Fruit fly (Drosophila melanogaster) whole organism, embryonic: ENCODE data around the gene CG6873.

Experiments used
- CG10431 ChIP-seq: fragments of 200-800 bp; sonication (Bioruptor generic); optimal IDR thresholded peaks from 3 replicates; lab custom pipeline; 2018; ENCODE audit warnings: missing biosample characterization, mild to moderate bottlenecking, missing genetic modification characterization
- CG10654 ChIP-seq: fragments of 200-800 bp; sonication (Bioruptor generic); optimal IDR thresholded peaks from 2 replicates; lab custom pipeline; 2016; ENCODE audit warnings: missing biosample characterization, missing genetic modification characterization
- CG11093 ChIP-seq: fragments of 200-800 bp; sonication (Bioruptor generic); IDR thresholded peaks from 3 replicates; pipeline ENCODE4 v1.3.6; 2022; ENCODE audit warnings: missing biosample characterization, missing genetic modification characterization
- CG13123 ChIP-seq: fragments of 200-800 bp; sonication (Bioruptor generic); optimal IDR thresholded peaks from 2 replicates; lab custom pipeline; 2016; ENCODE audit warnings: missing biosample characterization, missing genetic modification characterization
- CG13296 ChIP-seq: fragments of 200-800 bp; sonication (Bioruptor generic); optimal IDR thresholded peaks from 3 replicates; lab custom pipeline; 2018; ENCODE audit warnings: missing biosample characterization, mild to moderate bottlenecking, missing genetic modification characterization
- CG14441 ChIP-seq: fragments of 200-800 bp; sonication (Bioruptor generic); IDR thresholded peaks from 2 replicates; pipeline ENCODE4 v1.3.6; 2022; ENCODE audit warnings: missing biosample characterization, missing genetic modification characterization
- CG15514 ChIP-seq: fragments of 200-800 bp; sonication (Bioruptor generic); optimal IDR thresholded peaks from 3 replicates; lab custom pipeline; 2017; ENCODE audit warnings: missing biosample characterization, missing genetic modification characterization, mild to moderate bottlenecking, moderate library complexity, missing genetic modification reagents
- CG17328 ChIP-seq: fragments of 200-800 bp; sonication (Bioruptor generic); IDR thresholded peaks from 2 replicates; pipeline ENCODE4 v1.3.6; 2022; ENCODE audit warnings: missing biosample characterization, missing genetic modification characterization
- CG17361 ChIP-seq: fragments of 200-800 bp; sonication (Bioruptor generic); IDR thresholded peaks from 3 replicates; pipeline ENCODE4 v1.3.6; 2022; ENCODE audit warnings: missing biosample characterization, missing genetic modification characterization
- CG17385 ChIP-seq: fragments of 200-800 bp; sonication (Bioruptor generic); optimal IDR thresholded peaks from 3 replicates; lab custom pipeline; 2018; ENCODE audit warnings: missing biosample characterization, mild to moderate bottlenecking, missing genetic modification characterization
- CG18476 ChIP-seq: fragments of 200-800 bp; sonication (Bioruptor generic); optimal IDR thresholded peaks from 2 replicates; lab custom pipeline; 2016; ENCODE audit warnings: missing biosample characterization, mild to moderate bottlenecking, missing genetic modification characterization
- CG2202 ChIP-seq: fragments of 200-800 bp; sonication (Bioruptor generic); optimal IDR thresholded peaks from 2 replicates; lab custom pipeline; 2018; ENCODE audit warnings: missing biosample characterization, mild to moderate bottlenecking, missing genetic modification characterization
- CG2712 ChIP-seq: fragments of 200-800 bp; optimal IDR thresholded peaks from 3 replicates; lab custom pipeline; 2019; ENCODE audit warnings: missing biosample characterization, mild to moderate bottlenecking, missing genetic modification characterization, moderate library complexity
- CG30020 ChIP-seq: fragments of 200-800 bp; optimal IDR thresholded peaks from 2 replicates; lab custom pipeline; 2019; ENCODE audit warnings: missing biosample characterization, mild to moderate bottlenecking, missing genetic modification characterization, moderate library complexity
- CG34422 ChIP-seq: fragments of 200-800 bp; sonication (Bioruptor generic); IDR thresholded peaks from 3 replicates; pipeline ENCODE4 v1.3.6; 2022; ENCODE audit warnings: missing biosample characterization, missing genetic modification characterization
- CG4360 ChIP-seq: fragments of 200-800 bp; sonication (Bioruptor generic); IDR thresholded peaks from 2 replicates; pipeline ENCODE4 v1.3.6; 2022; ENCODE audit warnings: missing biosample characterization, missing genetic modification characterization
- CG4820 ChIP-seq: fragments of 200-800 bp; sonication (Bioruptor generic); optimal IDR thresholded peaks from 3 replicates; lab custom pipeline; 2016; ENCODE audit warnings: missing biosample characterization, missing genetic modification characterization
- CG6254 ChIP-seq: fragments of 200-800 bp; sonication (Bioruptor generic); optimal IDR thresholded peaks from 3 replicates; lab custom pipeline; 2017; ENCODE audit warnings: mild to moderate bottlenecking, missing biosample characterization, missing genetic modification reagents, missing genetic modification characterization
- CG7556 ChIP-seq: fragments of 200-800 bp; sonication (Bioruptor generic); optimal IDR thresholded peaks from 2 replicates; lab custom pipeline; 2017; ENCODE audit warnings: missing biosample characterization, mild to moderate bottlenecking, missing genetic modification characterization
- CG8359 ChIP-seq: fragments of 200-800 bp; sonication (Bioruptor generic); optimal IDR thresholded peaks from 2 replicates; lab custom pipeline; 2017; ENCODE audit warnings: missing biosample characterization, mild to moderate bottlenecking, missing genetic modification characterization, borderline replicate concordance
- CG8388 ChIP-seq: fragments of 200-800 bp; sonication (Bioruptor generic); optimal IDR thresholded peaks from 2 replicates; lab custom pipeline; 2019; ENCODE audit warnings: missing biosample characterization, mild to moderate bottlenecking, missing genetic modification characterization, moderate library complexity
- CG8924 ChIP-seq: fragments of 200-800 bp; optimal IDR thresholded peaks from 3 replicates; lab custom pipeline; 2019; ENCODE audit warnings: missing biosample characterization, mild to moderate bottlenecking, missing genetic modification characterization, moderate library complexity
- CG9727 ChIP-seq: fragments of 200-800 bp; sonication (Bioruptor generic); optimal IDR thresholded peaks from 3 replicates; lab custom pipeline; 2017; ENCODE audit warnings: missing biosample characterization, mild to moderate bottlenecking, missing genetic modification characterization
- CoRest ChIP-seq: fragments of 200-800 bp; sonication (Bioruptor generic); optimal IDR thresholded peaks from 3 replicates; lab custom pipeline; 2018; ENCODE audit warnings: missing biosample characterization, mild to moderate bottlenecking, missing genetic modification characterization, moderate library complexity
- Hsf ChIP-seq: fragments of 200-800 bp; sonication (Bioruptor generic); optimal IDR thresholded peaks from 3 replicates; lab custom pipeline; 2016; ENCODE audit warnings: missing biosample characterization, missing genetic modification characterization
- Six4 ChIP-seq: fragments of 200-800 bp; sonication (Bioruptor generic); optimal IDR thresholded peaks from 2 replicates; lab custom pipeline; 2016; ENCODE audit warnings: missing biosample characterization, missing genetic modification characterization
- Sox100B ChIP-seq: fragments of 200-800 bp; sonication (Bioruptor generic); optimal IDR thresholded peaks from 3 replicates; lab custom pipeline; 2018; ENCODE audit warnings: missing biosample characterization, mild to moderate bottlenecking, missing genetic modification characterization
- Spps ChIP-seq: fragments of 200-800 bp; sonication (Bioruptor generic); optimal IDR thresholded peaks from 2 replicates; lab custom pipeline; 2018; ENCODE audit warnings: missing biosample characterization, mild to moderate bottlenecking, missing genetic modification characterization
- Stat92E ChIP-seq, 3 experiments: fragments of >200 bp in 2 of 3; fragments of 200-800 bp in 1 of 3; sonication (Bioruptor generic) in 1 of 3; optimal IDR thresholded peaks; 2 replicates each; lab custom pipeline; 2017 to 2019; ENCODE audit warnings: missing biosample characterization in 3 of 3, missing genetic modification characterization in 3 of 3, mild to moderate bottlenecking in 1 of 3, moderate library complexity in 1 of 3
- Usf ChIP-seq: fragments of 200-800 bp; sonication (Bioruptor generic); optimal IDR thresholded peaks from 2 replicates; lab custom pipeline; 2017; ENCODE audit warnings: missing genotype, missing biosample characterization, missing genetic modification characterization
- bcd ChIP-seq: fragments of 200-800 bp; sonication (Bioruptor generic); optimal IDR thresholded peaks from 2 replicates; lab custom pipeline; 2017; ENCODE audit warnings: missing biosample characterization, mild to moderate bottlenecking, missing genetic modification characterization
- bowl ChIP-seq: fragments of 200-800 bp; sonication (Bioruptor generic); IDR thresholded peaks from 2 replicates; pipeline ENCODE4 v1.3.6; 2022; ENCODE audit warnings: missing biosample characterization, missing genetic modification characterization
- chif ChIP-seq, 2 experiments: fragments of 200-800 bp; sonication (Bioruptor generic); optimal IDR thresholded peaks; 3 replicates each; lab custom pipeline; 2016; ENCODE audit warnings: missing biosample characterization in 2 of 2, missing genetic modification characterization in 2 of 2
- chn ChIP-seq: fragments of 200-800 bp; sonication (Bioruptor generic); optimal IDR thresholded peaks from 2 replicates; lab custom pipeline; 2016; ENCODE audit warnings: missing biosample characterization, missing genetic modification characterization
- croc ChIP-seq: fragments of 200-800 bp; sonication (Bioruptor generic); conservative IDR thresholded peaks from 3 replicates; pipeline ENCODE4 v1.3.6; 2022; ENCODE audit warnings: missing biosample characterization, missing genetic modification characterization
- cwo ChIP-seq: fragments of 200-800 bp; sonication (Bioruptor generic); optimal IDR thresholded peaks from 3 replicates; lab custom pipeline; 2017; ENCODE audit warnings: missing biosample characterization, missing genetic modification characterization, mild to moderate bottlenecking, moderate library complexity, missing genetic modification reagents
- dmrt99B ChIP-seq: fragments of 200-800 bp; sonication (Bioruptor generic); optimal IDR thresholded peaks from 2 replicates; lab custom pipeline; 2018; ENCODE audit warnings: missing biosample characterization, mild to moderate bottlenecking, missing genetic modification characterization, moderate library complexity
- esg ChIP-seq: fragments of 200-800 bp; sonication (Bioruptor generic); conservative IDR thresholded peaks from 2 replicates; pipeline ENCODE4 v1.3.6; 2022; ENCODE audit warnings: missing biosample characterization, missing genetic modification characterization
- gsb-n ChIP-seq: fragments of 200-800 bp; sonication (Bioruptor generic); optimal IDR thresholded peaks from 3 replicates; lab custom pipeline; 2018; ENCODE audit warnings: missing biosample characterization, mild to moderate bottlenecking, missing genetic modification characterization
- lola ChIP-seq, 3 experiments: fragments of >200 bp in 2 of 3; fragments of 200-800 bp in 1 of 3; sonication (Bioruptor generic) in 1 of 3; optimal IDR thresholded peaks; 2 replicates each; lab custom pipeline; 2017 to 2019; ENCODE audit warnings: missing biosample characterization in 3 of 3, missing genetic modification characterization in 3 of 3, mild to moderate bottlenecking in 1 of 3, moderate library complexity in 1 of 3
- maf-S ChIP-seq: fragments of 200-800 bp; sonication (Bioruptor generic); optimal IDR thresholded peaks from 2 replicates; lab custom pipeline; 2016; ENCODE audit warnings: missing biosample characterization, missing genetic modification characterization
- nmo ChIP-seq: fragments of 200-800 bp; sonication (Bioruptor generic); optimal IDR thresholded peaks from 2 replicates; lab custom pipeline; 2018; ENCODE audit warnings: missing biosample characterization, mild to moderate bottlenecking, missing genetic modification characterization, moderate library complexity
- nom ChIP-seq: fragments of 200-800 bp; sonication (Bioruptor generic); optimal IDR thresholded peaks from 2 replicates; lab custom pipeline; 2017; ENCODE audit warnings: missing biosample characterization, missing genetic modification characterization, mild to moderate bottlenecking, moderate library complexity, missing genetic modification reagents
- org-1 ChIP-seq: fragments of 200-800 bp; sonication (Bioruptor generic); optimal IDR thresholded peaks from 2 replicates; lab custom pipeline; 2017; ENCODE audit warnings: missing biosample characterization, missing genetic modification characterization
- ssp ChIP-seq: fragments of 200-800 bp; sonication (Bioruptor generic); IDR thresholded peaks from 2 replicates; pipeline ENCODE4 v1.3.6; 2022; ENCODE audit warnings: missing biosample characterization, missing genetic modification characterization
- sug ChIP-seq: fragments of 200-800 bp; optimal IDR thresholded peaks from 2 replicates; lab custom pipeline; 2019; ENCODE audit warnings: missing biosample characterization, mild to moderate bottlenecking, missing genetic modification characterization, moderate library complexity
- tin ChIP-seq: fragments of 200-800 bp; sonication (Bioruptor generic); optimal IDR thresholded peaks from 3 replicates; lab custom pipeline; 2016; ENCODE audit warnings: missing biosample characterization, missing genetic modification characterization
- vfl ChIP-seq: fragments of 200-800 bp; sonication (Bioruptor generic); optimal IDR thresholded peaks from 2 replicates; lab custom pipeline; 2016; ENCODE audit warnings: missing biosample characterization, missing genetic modification characterization

The CG6873 gene

DNA sequence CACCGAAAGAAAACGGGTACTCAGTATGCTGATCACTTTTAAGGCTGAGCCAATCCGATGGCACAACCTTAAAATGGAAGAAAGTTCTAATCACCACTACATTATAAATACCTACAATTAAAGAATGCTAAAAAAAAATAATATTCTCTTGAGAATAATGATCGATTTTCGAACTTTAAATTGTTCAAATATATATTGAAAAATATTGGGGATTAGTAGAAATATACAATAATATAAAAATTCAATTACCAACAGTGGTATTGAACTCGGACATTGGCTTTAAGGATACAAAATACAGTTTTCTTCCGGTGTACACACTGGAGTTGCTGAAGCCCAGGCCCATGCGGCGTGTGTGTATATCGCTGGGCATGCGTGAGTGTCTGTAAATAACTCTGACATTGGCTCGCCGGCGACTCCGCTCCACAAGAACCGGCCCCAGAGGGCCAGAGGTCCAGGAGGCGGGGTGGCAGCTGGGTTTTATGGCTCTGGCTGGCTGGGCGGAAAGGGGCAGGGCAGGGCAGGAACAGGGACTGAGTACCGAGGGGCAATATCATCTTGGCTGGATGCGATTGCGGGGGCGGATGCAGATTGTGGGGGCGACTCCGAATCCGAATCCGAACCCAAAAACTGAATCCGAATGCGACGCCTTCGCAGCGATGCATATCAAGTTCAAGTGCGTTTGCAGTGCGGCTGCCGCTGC, 36.3 kb upstream of the CG6873 start (continued):
- TF ChIP-seq CG7556 (GFP tag; lab: Kevin White, UChicago) (peak; percentile 84), Sox100B (GFP tag; lab: Kevin White, UChicago) (peak; percentile 79), CG8924 (tag; lab: Kevin White, UChicago) (peak; percentile 73), bcd (GFP tag; lab: Kevin White, UChicago) (peak; percentile 43), Spps (peak; percentile 52), org-1 (peak; percentile 48), CG4820 (GFP tag; lab: Kevin White, UChicago) (peak; percentile 35), vfl (no peak), dmrt99B (tag; lab: Kevin White, UChicago) (peak; percentile 76), CG18476 (GFP tag; lab: Kevin White, UChicago) (peak; percentile 13), CG10431 (GFP tag; lab: Kevin White, UChicago) (peak; percentile 65), chn (GFP tag; lab: Kevin White, UChicago) (peak; percentile 47), Stat92E (GFP tag; optimal IDR thresholded peaks at IDR 0.05; lab: Kevin White, UChicago) (peak in 1 of 3 experiments; percentile 55), CG9727 (GFP tag; lab: Kevin White, UChicago) (peak; percentile 76), CG11093 (0 out of 3 replicates have a peak, but pooled peaks have one; percentile 12), CG2712 (tag; lab: Kevin White, UChicago) (peak; percentile 83), sug (tag; lab: Kevin White, UChicago) (no peak), gsb-n (tag; lab: Kevin White, UChicago) (peak; percentile 83), CG8359 (GFP tag; lab: Kevin White, UChicago) (peak; percentile 7), maf-S (GFP tag; lab: Kevin White, UChicago) (no peak), CG34422 (GFP tag; lab: Robert Waterston, UW) (peak; percentile 37; the same call in 1 of the 3 replicates), CG17361 (peak; percentile 87), CG8388 (GFP tag; lab: Kevin White, UChicago) (peak; percentile 87), Usf (GFP tag; lab: Kevin White, UChicago) (no peak), CG15514 (GFP tag; lab: Kevin White, UChicago) (no peak), lola (GFP tag; optimal IDR thresholded peaks at IDR 0.05; lab: Kevin White, UChicago) (peak in 1 of 3 experiments; percentile 93), croc (GFP tag; lab: Robert Waterston, UW) (peak; percentile 59), chif (GFP tag; optimal IDR thresholded peaks at IDR 0.05; lab: Kevin White, UChicago) (peak in 1 of 2 experiments; percentile 55), CG30020 (tag; lab: Kevin White, UChicago) (peak; percentile 34), bowl (GFP tag; lab: Robert Waterston, UW) (no peak), ssp (GFP tag; lab: Robert Waterston, UW) (peak; percentile 46; the same call in 1 of the 2 replicates), Hsf (GFP tag; lab: Kevin White, UChicago) (peak; percentile 45), nmo (GFP tag; lab: Kevin White, UChicago) (peak; percentile 89), tin (peak; percentile 28), CG10654 (GFP tag; lab: Kevin White, UChicago) (peak; percentile 47), CG13296 (GFP tag; lab: Kevin White, UChicago) (no peak), CG17328 (GFP tag; lab: Robert Waterston, UW) (no peak), cwo (GFP tag; lab: Kevin White, UChicago) (no peak), CG13123 (GFP tag; lab: Kevin White, UChicago) (peak; percentile 6), esg (peak; percentile 49), CG6254 (peak; percentile 49), nom (GFP tag; lab: Kevin White, UChicago) (peak; percentile 75), Six4 (GFP tag; lab: Kevin White, UChicago) (peak; percentile 36), CG14441 (GFP tag; lab: Robert Waterston, UW) (no peak), CG4360 (no peak), CoRest (tag; lab: Kevin White, UChicago) (peak; percentile 81), CG17385 (GFP tag; lab: Kevin White, UChicago) (peak; percentile 66), CG2202 (tag; lab: Kevin White, UChicago) (peak; percentile 72)
